ENCODE assay signal across 1 fruit fly cellular context in genomic region chr2L:1491791-1492345, dm6.
TF ChIP-seq lines count a peak whose summit lies in the region.

TSS of gene CG31928 (plus strand) at chr2L:1492295.

TF ChIP-seq in whole organism, embryonic, 481 proteins besides CTCF, POLR2A, EP300 and RAD21 (continued from another document and continues in another):
- TF ChIP-seq CG42726 (GFP tag; IDR thresholded peaks at IDR 0.05; lab: Robert Waterston, UW; ENCODE audit: partially characterized antibody), result peak; percentile 78
- TF ChIP-seq Ravus (GFP tag; IDR thresholded peaks at IDR 0.05; lab: Robert Waterston, UW), result no peak
- no peak for TF ChIP-seq slou (GFP tag; optimal IDR thresholded peaks at IDR 0.05; lab: Kevin White, UChicago)
- TF ChIP-seq tll (GFP tag; optimal IDR thresholded peaks at IDR 0.05; lab: Kevin White, UChicago), result no peak
- TF ChIP-seq Xbp1 (GFP tag; optimal IDR thresholded peaks at IDR 0.05; lab: Kevin White, UChicago), result peak; percentile 63
- no peak for TF ChIP-seq Vsx1 (GFP tag; optimal IDR thresholded peaks at IDR 0.05; lab: Kevin White, UChicago)
- TF ChIP-seq tup (GFP tag; optimal IDR thresholded peaks at IDR 0.05; lab: Kevin White, UChicago), result no peak
- TF ChIP-seq Hsf (GFP tag; optimal IDR thresholded peaks at IDR 0.05; lab: Kevin White, UChicago), result peak; percentile 20
- TF ChIP-seq CG9727 (GFP tag; optimal IDR thresholded peaks at IDR 0.05; lab: Kevin White, UChicago), result no peak
- TF ChIP-seq Hey (tag; optimal IDR thresholded peaks at IDR 0.05; lab: Kevin White, UChicago), result no peak
- TF ChIP-seq CG2129 (GFP tag; IDR thresholded peaks at IDR 0.05; lab: Robert Waterston, UW; ENCODE audit: partially characterized antibody), result no peak
- no peak for TF ChIP-seq Aef1 (GFP tag; IDR thresholded peaks at IDR 0.05; lab: Robert Waterston, UW)
- no peak for TF ChIP-seq Kr (GFP tag; optimal IDR thresholded peaks at IDR 0.05; lab: Kevin White, UChicago)
- no peak for TF ChIP-seq CG30431 (GFP tag; optimal IDR thresholded peaks at IDR 0.05; lab: Kevin White, UChicago)
- TF ChIP-seq CG10321 (GFP tag; IDR thresholded peaks at IDR 0.05; lab: Robert Waterston, UW), result no peak
- TF ChIP-seq pan (optimal IDR thresholded peaks at IDR 0.05; lab: Kevin White, UChicago), result no peak
- TF ChIP-seq pan (GFP tag; optimal IDR thresholded peaks at IDR 0.05 in 1 of 2, IDR thresholded peaks at IDR 0.05 in 1 of 2), result peak in 1 of 2 experiments; percentile 14
- TF ChIP-seq CG17802 (tag; optimal IDR thresholded peaks at IDR 0.05; lab: Kevin White, UChicago), result no peak
- no peak for TF ChIP-seq fd3F (GFP tag; optimal IDR thresholded peaks at IDR 0.05; lab: Kevin White, UChicago)
- TF ChIP-seq scrt (GFP tag; optimal IDR thresholded peaks at IDR 0.05; lab: Kevin White, UChicago), result no peak
- TF ChIP-seq sna (GFP tag; IDR thresholded peaks at IDR 0.05; lab: Robert Waterston, UW; ENCODE audit: partially characterized antibody), result no peak
- TF ChIP-seq ERR (GFP tag; optimal IDR thresholded peaks at IDR 0.05; lab: Kevin White, UChicago), result no peak
- peak; percentile 45; the same call in 1 of the 2 replicates for TF ChIP-seq CG32532 (GFP tag; IDR thresholded peaks at IDR 0.05; lab: Robert Waterston, UW)
- TF ChIP-seq CG17568 (GFP tag; optimal IDR thresholded peaks at IDR 0.05; lab: Kevin White, UChicago), result no peak
- TF ChIP-seq CG14710 (tag; optimal IDR thresholded peaks at IDR 0.05; lab: Kevin White, UChicago), result peak; percentile 10
- no peak for TF ChIP-seq CG14050 (GFP tag; IDR thresholded peaks at IDR 0.05; lab: Robert Waterston, UW)
- no peak for TF ChIP-seq kah (GFP tag; optimal IDR thresholded peaks at IDR 0.05; lab: Kevin White, UChicago)
- no peak for TF ChIP-seq chm (GFP tag; IDR thresholded peaks at IDR 0.05; lab: Robert Waterston, UW)
- peak; percentile 50 for TF ChIP-seq Chrac-16 (GFP tag; optimal IDR thresholded peaks at IDR 0.05; lab: Kevin White, UChicago)
- no peak for TF ChIP-seq CG31224 (GFP tag; IDR thresholded peaks at IDR 0.05; lab: Robert Waterston, UW)
- no peak for TF ChIP-seq hb (GFP tag; IDR thresholded peaks at IDR 0.05; lab: Robert Waterston, UW; ENCODE audit: partially characterized antibody)
- TF ChIP-seq Bteb2 (GFP tag; optimal IDR thresholded peaks at IDR 0.05; lab: Kevin White, UChicago), result no peak
- no peak for TF ChIP-seq gsb-n (tag; optimal IDR thresholded peaks at IDR 0.05; lab: Kevin White, UChicago)
- TF ChIP-seq H15 (GFP tag; IDR thresholded peaks at IDR 0.05; lab: Robert Waterston, UW), result no peak
- TF ChIP-seq dati (GFP tag; IDR thresholded peaks at IDR 0.05; lab: Robert Waterston, UW), result no peak
- TF ChIP-seq cg (GFP tag; optimal IDR thresholded peaks at IDR 0.05; lab: Kevin White, UChicago), result no peak
- TF ChIP-seq CG10267 (tag; optimal IDR thresholded peaks at IDR 0.05; lab: Kevin White, UChicago), result peak; percentile 32
- no peak for TF ChIP-seq chinmo (GFP tag; IDR thresholded peaks at IDR 0.05; lab: Robert Waterston, UW; ENCODE audit: partially characterized antibody)
- peak; percentile 7 to 27 for TF ChIP-seq dpn (GFP tag; optimal IDR thresholded peaks at IDR 0.05; lab: Kevin White, UChicago)
- no peak for TF ChIP-seq nau (GFP tag; optimal IDR thresholded peaks at IDR 0.05; lab: Kevin White, UChicago)
- no peak for TF ChIP-seq C15 (GFP tag; IDR thresholded peaks at IDR 0.05; lab: Robert Waterston, UW)
- no peak for TF ChIP-seq CG17829 (tag; optimal IDR thresholded peaks at IDR 0.05; lab: Kevin White, UChicago)
- no peak for TF ChIP-seq CG8089 (GFP tag; optimal IDR thresholded peaks at IDR 0.05; lab: Kevin White, UChicago)
- TF ChIP-seq CHES-1-like (GFP tag; optimal IDR thresholded peaks at IDR 0.05; lab: Kevin White, UChicago), result no peak
- no peak for TF ChIP-seq Doc3 (GFP tag; IDR thresholded peaks at IDR 0.05; lab: Robert Waterston, UW; ENCODE audit: partially characterized antibody)
- TF ChIP-seq Poxn (GFP tag; IDR thresholded peaks at IDR 0.05; lab: Robert Waterston, UW), result no peak
- no peak for TF ChIP-seq GATAe (GFP tag; conservative IDR thresholded peaks at IDR 0.05; lab: Robert Waterston, UW)
- TF ChIP-seq lov (optimal IDR thresholded peaks at IDR 0.05; lab: Kevin White, UChicago), result no peak
- no peak for TF ChIP-seq lov (GFP tag; IDR thresholded peaks at IDR 0.05; lab: Robert Waterston, UW)
- TF ChIP-seq p53 (GFP tag; optimal IDR thresholded peaks at IDR 0.05; lab: Kevin White, UChicago), result no peak
- TF ChIP-seq CG15269 (tag; optimal IDR thresholded peaks at IDR 0.05; lab: Kevin White, UChicago), result no peak
- TF ChIP-seq Lhr (GFP tag; optimal IDR thresholded peaks at IDR 0.05; lab: Kevin White, UChicago), result peak; percentile 42
- TF ChIP-seq CG11504 (tag; optimal IDR thresholded peaks at IDR 0.05; lab: Kevin White, UChicago), result peak; percentile 52
- no peak for TF ChIP-seq kni (GFP tag; optimal IDR thresholded peaks at IDR 0.05; lab: Kevin White, UChicago)
- no peak for TF ChIP-seq lbe (GFP tag; optimal IDR thresholded peaks at IDR 0.05; lab: Kevin White, UChicago)
- no peak for TF ChIP-seq CG31388 (GFP tag; optimal IDR thresholded peaks at IDR 0.05; lab: Kevin White, UChicago)
- TF ChIP-seq HmgZ (tag; optimal IDR thresholded peaks at IDR 0.05; lab: Kevin White, UChicago), result peak; percentile 36
- peak; percentile 9 for TF ChIP-seq CG2116 (GFP tag; optimal IDR thresholded peaks at IDR 0.05; lab: Kevin White, UChicago)
- no peak for TF ChIP-seq eyg (GFP tag; optimal IDR thresholded peaks at IDR 0.05; lab: Kevin White, UChicago)
- peak; percentile 54 for TF ChIP-seq Ets65A (GFP tag; lab: Kevin White, UChicago)
- no peak for TF ChIP-seq insv (GFP tag; optimal IDR thresholded peaks at IDR 0.05; lab: Kevin White, UChicago)
- no peak for TF ChIP-seq az2 (GFP tag; optimal IDR thresholded peaks at IDR 0.05; lab: Kevin White, UChicago)
- TF ChIP-seq crc (GFP tag; optimal IDR thresholded peaks at IDR 0.05; lab: Kevin White, UChicago), result no peak
- no peak for TF ChIP-seq Side (GFP tag; optimal IDR thresholded peaks at IDR 0.05; lab: Kevin White, UChicago)
- peak; percentile 47 for TF ChIP-seq stwl (tag; optimal IDR thresholded peaks at IDR 0.05; lab: Kevin White, UChicago)
- TF ChIP-seq chif (GFP tag; optimal IDR thresholded peaks at IDR 0.05; lab: Kevin White, UChicago), result peak in 1 of 2 experiments; percentile 46
- TF ChIP-seq CG8944 (GFP tag; optimal IDR thresholded peaks at IDR 0.05; lab: Kevin White, UChicago), result peak; percentile 0
- TF ChIP-seq vvl (GFP tag; IDR thresholded peaks at IDR 0.05; lab: Robert Waterston, UW), result 0 out of 2 replicates have a peak, but pooled peaks have one; percentile 20
- TF ChIP-seq CG13123 (GFP tag; optimal IDR thresholded peaks at IDR 0.05; lab: Kevin White, UChicago), result no peak
- TF ChIP-seq ewg (GFP tag; optimal IDR thresholded peaks at IDR 0.05; lab: Kevin White, UChicago), result no peak
- peak; percentile 17; the same call in 1 of the 3 replicates for TF ChIP-seq ken (GFP tag; IDR thresholded peaks at IDR 0.05; lab: Robert Waterston, UW)
- TF ChIP-seq CG10654 (GFP tag; optimal IDR thresholded peaks at IDR 0.05; lab: Kevin White, UChicago), result peak; percentile 6
- TF ChIP-seq Asciz (GFP tag; optimal IDR thresholded peaks at IDR 0.05; lab: Kevin White, UChicago), result no peak
- no peak for TF ChIP-seq eve (GFP tag; optimal IDR thresholded peaks at IDR 0.05; lab: Kevin White, UChicago)
- TF ChIP-seq CG10979 (tag; optimal IDR thresholded peaks at IDR 0.05; lab: Kevin White, UChicago), result no peak
- TF ChIP-seq CG3847 (GFP tag; IDR thresholded peaks at IDR 0.05; lab: Robert Waterston, UW), result no peak
- TF ChIP-seq cato (GFP tag; optimal IDR thresholded peaks at IDR 0.05; lab: Kevin White, UChicago; ENCODE audit: borderline replicate concordance), result peak; percentile 12
- TF ChIP-seq Tbp (GFP tag; optimal IDR thresholded peaks at IDR 0.05; lab: Kevin White, UChicago), result no peak
- TF ChIP-seq CG43689 (GFP tag; IDR thresholded peaks at IDR 0.05; lab: Robert Waterston, UW), result no peak
- TF ChIP-seq CG7745 (tag; optimal IDR thresholded peaks at IDR 0.05; lab: Kevin White, UChicago), result no peak
- peak; percentile 47 for TF ChIP-seq trem (tag; optimal IDR thresholded peaks at IDR 0.05; lab: Kevin White, UChicago)
- TF ChIP-seq nerfin-1 (tag; optimal IDR thresholded peaks at IDR 0.05; lab: Kevin White, UChicago), result no peak
- TF ChIP-seq Pdp1 (GFP tag; optimal IDR thresholded peaks at IDR 0.05; lab: Kevin White, UChicago), result no peak
- 0 out of 2 replicates have a peak, but pooled peaks have one; percentile 15 for TF ChIP-seq sisA (GFP tag; IDR thresholded peaks at IDR 0.05; lab: Robert Waterston, UW)
- no peak for TF ChIP-seq danr (GFP tag; IDR thresholded peaks at IDR 0.05; lab: Robert Waterston, UW)
- TF ChIP-seq en (GFP tag; optimal IDR thresholded peaks at IDR 0.05; lab: Kevin White, UChicago), result no peak
- no peak for TF ChIP-seq Dll (GFP tag; IDR thresholded peaks at IDR 0.05; lab: Robert Waterston, UW; ENCODE audit: partially characterized antibody)
- no peak for TF ChIP-seq Max (GFP tag; optimal IDR thresholded peaks at IDR 0.05; lab: Kevin White, UChicago)
- no peak for TF ChIP-seq Abd-B (GFP tag; optimal IDR thresholded peaks at IDR 0.05; lab: Kevin White, UChicago)
- TF ChIP-seq CG30403 (GFP tag; optimal IDR thresholded peaks at IDR 0.05; lab: Kevin White, UChicago), result peak; percentile 32
- TF ChIP-seq CG7556 (GFP tag; optimal IDR thresholded peaks at IDR 0.05; lab: Kevin White, UChicago), result no peak
- TF ChIP-seq fru (optimal IDR thresholded peaks at IDR 0.05; lab: Kevin White, UChicago), result no peak
- TF ChIP-seq Oli (tag; optimal IDR thresholded peaks at IDR 0.05; lab: Kevin White, UChicago), result no peak
- TF ChIP-seq Dad (GFP tag; optimal IDR thresholded peaks at IDR 0.05; lab: Kevin White, UChicago), result no peak
- TF ChIP-seq pzg (GFP tag; optimal IDR thresholded peaks at IDR 0.05; lab: Kevin White, UChicago), result no peak
- TF ChIP-seq Ets97D (GFP tag; optimal IDR thresholded peaks at IDR 0.05; lab: Kevin White, UChicago), result peak; percentile 9
- TF ChIP-seq amos (GFP tag; IDR thresholded peaks at IDR 0.05; lab: Robert Waterston, UW; ENCODE audit: partially characterized antibody), result peak; percentile 70
- TF ChIP-seq Lim3 (GFP tag; IDR thresholded peaks at IDR 0.05; lab: Robert Waterston, UW), result no peak
- TF ChIP-seq Med (GFP tag; lab: Kevin White, UChicago), result peak; percentile 78
- peak; percentile 35 for TF ChIP-seq Ptx1 (GFP tag; IDR thresholded peaks at IDR 0.05; lab: Robert Waterston, UW)
- TF ChIP-seq Sox102F (GFP tag; optimal IDR thresholded peaks at IDR 0.05; lab: Kevin White, UChicago), result peak; percentile 26
- no peak for TF ChIP-seq CG7271 (tag; optimal IDR thresholded peaks at IDR 0.05; lab: Kevin White, UChicago)
- no peak for TF ChIP-seq so (GFP tag; IDR thresholded peaks at IDR 0.05; lab: Robert Waterston, UW)
- TF ChIP-seq pros (GFP tag; optimal IDR thresholded peaks at IDR 0.05; lab: Kevin White, UChicago), result no peak
- TF ChIP-seq tgo (GFP tag; IDR thresholded peaks at IDR 0.05; lab: Robert Waterston, UW), result no peak
- TF ChIP-seq dmrt11E (tag; optimal IDR thresholded peaks at IDR 0.05; lab: Kevin White, UChicago), result no peak
- TF ChIP-seq Jarid2 (GFP tag; optimal IDR thresholded peaks at IDR 0.05; lab: Kevin White, UChicago), result no peak
- no peak for TF ChIP-seq Sox100B (GFP tag; optimal IDR thresholded peaks at IDR 0.05; lab: Kevin White, UChicago)
- TF ChIP-seq hkb (optimal IDR thresholded peaks at IDR 0.05; lab: Kevin White, UChicago), result no peak
- no peak for TF ChIP-seq hkb (GFP tag; IDR thresholded peaks at IDR 0.05; lab: Robert Waterston, UW)
- TF ChIP-seq CrebB (tag; optimal IDR thresholded peaks at IDR 0.05; lab: Kevin White, UChicago), result no peak
- no peak for TF ChIP-seq gfzf (GFP tag; optimal IDR thresholded peaks at IDR 0.05; lab: Kevin White, UChicago)
- peak; percentile 7 for TF ChIP-seq CG15601 (tag; optimal IDR thresholded peaks at IDR 0.05; lab: Kevin White, UChicago)
- no peak for TF ChIP-seq CG16815 (GFP tag; optimal IDR thresholded peaks at IDR 0.05; lab: Kevin White, UChicago)
- no peak for TF ChIP-seq Hr78 (GFP tag; optimal IDR thresholded peaks at IDR 0.05; lab: Kevin White, UChicago)
- TF ChIP-seq CG32772 (GFP tag; IDR thresholded peaks at IDR 0.05; lab: Robert Waterston, UW), result no peak
- TF ChIP-seq Stat92E (GFP tag; optimal IDR thresholded peaks at IDR 0.05; lab: Kevin White, UChicago), result no peak
- TF ChIP-seq CG1603 (tag; optimal IDR thresholded peaks at IDR 0.05; lab: Kevin White, UChicago), result no peak
- no peak for TF ChIP-seq pum (GFP tag; optimal IDR thresholded peaks at IDR 0.05; lab: Kevin White, UChicago)
- no peak for TF ChIP-seq Trl (optimal IDR thresholded peaks at IDR 0.05; lab: Kevin White, UChicago)
- no peak for TF ChIP-seq Trl (GFP tag; optimal IDR thresholded peaks at IDR 0.05; lab: Kevin White, UChicago)
- TF ChIP-seq CG6654 (GFP tag; optimal IDR thresholded peaks at IDR 0.05; lab: Kevin White, UChicago), result no peak
- peak; percentile 5 for TF ChIP-seq Dek (tag; optimal IDR thresholded peaks at IDR 0.05; lab: Kevin White, UChicago)
- no peak for TF ChIP-seq grau (tag; optimal IDR thresholded peaks at IDR 0.05; lab: Kevin White, UChicago)
- TF ChIP-seq CG13424 (tag; optimal IDR thresholded peaks at IDR 0.05; lab: Kevin White, UChicago), result no peak
- TF ChIP-seq zen (tag; optimal IDR thresholded peaks at IDR 0.05; lab: Kevin White, UChicago), result no peak
- TF ChIP-seq Atf3 (GFP tag; optimal IDR thresholded peaks at IDR 0.05; lab: Kevin White, UChicago), result no peak
- peak; percentile 39 for TF ChIP-seq tin (GFP tag; optimal IDR thresholded peaks at IDR 0.05; lab: Kevin White, UChicago)
- no peak for TF ChIP-seq pfk (GFP tag; optimal IDR thresholded peaks at IDR 0.05; lab: Kevin White, UChicago)
- TF ChIP-seq CG10209 (GFP tag; optimal IDR thresholded peaks at IDR 0.05; lab: Kevin White, UChicago), result no peak
- no peak for TF ChIP-seq Adf1 (GFP tag; IDR thresholded peaks at IDR 0.05; lab: Robert Waterston, UW)
- TF ChIP-seq al (GFP tag; IDR thresholded peaks at IDR 0.05; lab: Robert Waterston, UW), result no peak
- no peak for TF ChIP-seq CG15011 (GFP tag; optimal IDR thresholded peaks at IDR 0.05; lab: Kevin White, UChicago)
- 0 out of 2 replicates have a peak, but pooled peaks have one; percentile 8 for TF ChIP-seq CG6272 (GFP tag; IDR thresholded peaks at IDR 0.05; lab: Robert Waterston, UW)
- TF ChIP-seq phol (tag; optimal IDR thresholded peaks at IDR 0.05; lab: Kevin White, UChicago), result peak; percentile 17
- TF ChIP-seq yki (optimal IDR thresholded peaks at IDR 0.05; lab: Kevin White, UChicago), result peak; percentile 21
- no peak for TF ChIP-seq Mrtf (GFP tag; IDR thresholded peaks at IDR 0.05; lab: Robert Waterston, UW)
- TF ChIP-seq NfI (GFP tag; optimal IDR thresholded peaks at IDR 0.05; lab: Kevin White, UChicago), result peak; percentile 20
